Fruit fly (Drosophila melanogaster) ovary, adult (tissue): Measurements from ENCODE around the gene CG32772.

Source experiments
- CG17801 ChIP-seq: fragments of 200-800 bp; optimal IDR thresholded peaks from 2 replicates; lab custom pipeline; 2019; ENCODE audit warnings: missing biosample characterization, mild to moderate bottlenecking, missing genetic modification characterization, moderate library complexity; ENCODE audit not compliant: partially characterized antibody

Gene CG32772

dm6 chrX:4935979-4936843 is 27.3 kb downstream of the CG32772 start:
- TF ChIP-seq CG17801 (GFP tag; lab: Kevin White, UChicago) = no peak

- no peak for TF ChIP-seq CG17801 (GFP tag; lab: Kevin White, UChicago)
Observed at dm6 chrX:4937222-4938071, 28.5 kb downstream of the CG32772 start.

- TF ChIP-seq CG17801 (GFP tag; lab: Kevin White, UChicago) = no peak
Observed at dm6 chrX:4938072-4938336, 29.1 kb downstream of the CG32772 start, which contains the start of gene CG44774. Gene CG44774, minus strand, starts transcription at chrX:4938105.

dm6 chrX:4938986-4939385 is 30.1 kb downstream of the CG32772 start, which contains the start of gene Ptp4E:
Gene Ptp4E, plus strand, starts transcription at chrX:4939128.
- no peak for TF ChIP-seq CG17801 (GFP tag; lab: Kevin White, UChicago)

dm6 chrX:4939788-4940441 is 31.0 kb downstream of the CG32772 start:
- peak; percentile 97 for TF ChIP-seq CG17801 (GFP tag; lab: Kevin White, UChicago)

dm6 chrX:4940527-4940926 is 31.6 kb downstream of the CG32772 start:
- no peak for TF ChIP-seq CG17801 (GFP tag; lab: Kevin White, UChicago)

- no peak for TF ChIP-seq CG17801 (GFP tag; lab: Kevin White, UChicago)
Observed at dm6 chrX:4941512-4941911, 32.6 kb downstream of the CG32772 start.

- no peak for TF ChIP-seq CG17801 (GFP tag; lab: Kevin White, UChicago)
Observed at dm6 chrX:4943505-4943904, 34.6 kb downstream of the CG32772 start.

dm6 chrX:4955788-4956442 is 47.0 kb downstream of the CG32772 start:
- peak; percentile 37 for TF ChIP-seq CG17801 (GFP tag; lab: Kevin White, UChicago)

dm6 chrX:4958872-4959271 is 50.0 kb downstream of the CG32772 start:
- no peak for TF ChIP-seq CG17801 (GFP tag; lab: Kevin White, UChicago)

- no peak for TF ChIP-seq CG17801 (GFP tag; lab: Kevin White, UChicago)
Observed at dm6 chrX:4961028-4961427, 52.1 kb downstream of the CG32772 start, which contains the start of gene CG15468. Gene CG15468, minus strand, starts transcription at chrX:4961128.

- no peak for TF ChIP-seq CG17801 (GFP tag; lab: Kevin White, UChicago)
Observed at dm6 chrX:4962964-4963363, 54.1 kb downstream of the CG32772 start.
